Fruit fly (Drosophila melanogaster): ENCODE data around the gene Dora.

Dora gene

DNA sequence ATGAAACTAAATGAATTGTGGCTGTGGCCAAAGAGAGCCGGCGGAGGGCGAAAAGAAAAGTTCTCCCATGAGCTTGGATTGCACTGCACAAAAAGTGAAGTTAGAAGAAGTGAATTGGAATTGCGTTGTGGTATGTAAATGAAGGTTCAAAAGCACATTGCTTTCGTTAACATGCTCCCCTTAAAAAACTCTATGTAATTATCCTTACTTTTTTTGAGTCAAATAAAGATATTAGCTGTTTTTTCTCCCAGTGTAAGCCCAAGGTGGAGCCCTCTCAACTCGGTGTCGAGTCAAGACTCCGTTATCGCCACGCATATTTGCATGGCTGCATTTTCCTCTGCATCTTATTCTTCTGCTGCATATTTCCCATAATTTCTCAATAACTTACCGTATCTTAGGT is 59.8 kb downstream of the Dora start (continued):
- TF ChIP-seq Sox102F (GFP tag; optimal IDR thresholded peaks at IDR 0.05): peak; percentile 19
- TF ChIP-seq Hr38 (GFP tag; optimal IDR thresholded peaks at IDR 0.05): no peak
- TF ChIP-seq fd59A (GFP tag; optimal IDR thresholded peaks at IDR 0.05): peak; percentile 80
- TF ChIP-seq CG32006 (GFP tag; optimal IDR thresholded peaks at IDR 0.05): peak; percentile 66
- peak; percentile 46 for TF ChIP-seq Met (GFP tag; optimal IDR thresholded peaks at IDR 0.05)
- peak; percentile 58 for TF ChIP-seq CG6792 (GFP tag; optimal IDR thresholded peaks at IDR 0.05)
- peak; percentile 72 for TF ChIP-seq acj6 (GFP tag; optimal IDR thresholded peaks at IDR 0.05)
- TF ChIP-seq ss (GFP tag; optimal IDR thresholded peaks at IDR 0.05): peak; percentile 57 to 75
- TF ChIP-seq Sox14 (GFP tag; optimal IDR thresholded peaks at IDR 0.05): peak; percentile 67
- TF ChIP-seq CG31627 (GFP tag; optimal IDR thresholded peaks at IDR 0.05): peak; percentile 41
- TF ChIP-seq Eip93F (GFP tag; optimal IDR thresholded peaks at IDR 0.05): no peak
- TF ChIP-seq achi (GFP tag; optimal IDR thresholded peaks at IDR 0.05): peak; percentile 73
- peak; percentile 38 for TF ChIP-seq Smox (GFP tag; optimal IDR thresholded peaks at IDR 0.05)
- peak; percentile 78 for TF ChIP-seq CG1621 (tag; optimal IDR thresholded peaks at IDR 0.05)
- TF ChIP-seq CG6163 (GFP tag; IDR thresholded peaks at IDR 0.05): peak; percentile 85
- peak; percentile 81 for TF ChIP-seq CG10669 (GFP tag; optimal IDR thresholded peaks at IDR 0.05)
- peak; percentile 49 for TF ChIP-seq net (GFP tag; optimal IDR thresholded peaks at IDR 0.05)
- peak; percentile 79 for TF ChIP-seq CG3032 (tag; optimal IDR thresholded peaks at IDR 0.05)
- TF ChIP-seq CG4318 (GFP tag; optimal IDR thresholded peaks at IDR 0.05): peak; percentile 21
- peak; percentile 26 for TF ChIP-seq CG16779 (tag; optimal IDR thresholded peaks at IDR 0.05)

DNA sequence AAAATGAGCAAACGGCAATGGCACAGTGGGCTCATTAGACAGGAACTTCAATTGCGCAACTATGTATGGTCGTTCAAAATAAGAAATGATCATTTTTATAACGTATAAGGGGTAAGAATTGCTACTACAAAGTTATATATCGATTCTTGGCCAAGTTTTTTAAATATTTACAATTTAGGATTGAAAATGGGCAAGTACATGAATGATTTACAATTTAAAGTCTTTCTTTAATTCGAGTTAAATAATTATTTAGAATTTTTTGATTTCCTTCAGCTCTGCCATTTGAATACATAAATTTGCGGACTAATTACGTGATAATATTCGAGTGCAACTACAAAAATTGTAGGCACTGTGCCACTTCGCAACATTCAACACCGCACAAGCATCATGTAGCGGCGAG is 61.0 kb downstream of the Dora start:
- TF ChIP-seq dsx (GFP tag; optimal IDR thresholded peaks at IDR 0.05; ENCODE audit: poor library complexity, severe bottlenecking) (peak; percentile 93), CG6163 (GFP tag; IDR thresholded peaks at IDR 0.05) (no peak), CG3032 (tag; optimal IDR thresholded peaks at IDR 0.05) (peak; percentile 68), Sox102F (GFP tag; optimal IDR thresholded peaks at IDR 0.05) (peak; percentile 61), achi (GFP tag; optimal IDR thresholded peaks at IDR 0.05) (peak; percentile 74), dac (GFP tag; optimal IDR thresholded peaks at IDR 0.05) (peak; percentile 62), Eip93F (GFP tag; optimal IDR thresholded peaks at IDR 0.05) (no peak), CG6276 (GFP tag; optimal IDR thresholded peaks at IDR 0.05) (peak; percentile 74), ss (GFP tag; optimal IDR thresholded peaks at IDR 0.05) (peak; percentile 62 to 69), CG31627 (GFP tag; optimal IDR thresholded peaks at IDR 0.05) (peak; percentile 44), Met (GFP tag; optimal IDR thresholded peaks at IDR 0.05) (peak; percentile 73), CG6854 (GFP tag; optimal IDR thresholded peaks at IDR 0.05) (no peak), vri (GFP tag; optimal IDR thresholded peaks at IDR 0.05) (peak; percentile 17), salr (GFP tag; optimal IDR thresholded peaks at IDR 0.05) (peak in 1 of 2 experiments; percentile 78), CG1621 (tag; optimal IDR thresholded peaks at IDR 0.05) (peak; percentile 8), Hr4 (GFP tag; optimal IDR thresholded peaks at IDR 0.05) (peak; percentile 75), Sox15 (GFP tag; optimal IDR thresholded peaks at IDR 0.05) (peak; percentile 24), pdm3 (GFP tag; optimal IDR thresholded peaks at IDR 0.05) (peak; percentile 65), Gug (GFP tag; IDR thresholded peaks at IDR 0.05) (peak; percentile 36; the same call in 1 of the 2 replicates), Smox (GFP tag; optimal IDR thresholded peaks at IDR 0.05) (peak; percentile 77), fkh (GFP tag; optimal IDR thresholded peaks at IDR 0.05) (no peak), Eip75B (GFP tag; optimal IDR thresholded peaks at IDR 0.05) (peak; percentile 67), Ets96B (tag; optimal IDR thresholded peaks at IDR 0.05) (peak; percentile 68), CG8632 (GFP tag; optimal IDR thresholded peaks at IDR 0.05) (peak; percentile 68), cyc (GFP tag; optimal IDR thresholded peaks at IDR 0.05) (peak; percentile 44), eg (GFP tag; IDR thresholded peaks at IDR 0.05) (peak; percentile 49; the same call in 2 of the 3 replicates), CG11762 (GFP tag; optimal IDR thresholded peaks at IDR 0.05; ENCODE audit: insufficient read depth) (peak; percentile 54), OdsH (GFP tag; optimal IDR thresholded peaks at IDR 0.05) (peak; percentile 74), CG6792 (GFP tag; optimal IDR thresholded peaks at IDR 0.05) (peak; percentile 69), CG34406 (GFP tag; optimal IDR thresholded peaks at IDR 0.05) (peak; percentile 62), CG7368 (GFP tag; optimal IDR thresholded peaks at IDR 0.05) (peak; percentile 14), Hr39 (GFP tag; optimal IDR thresholded peaks at IDR 0.05) (peak; percentile 61), acj6 (GFP tag; optimal IDR thresholded peaks at IDR 0.05) (peak; percentile 66), esn (GFP tag; optimal IDR thresholded peaks at IDR 0.05) (peak; percentile 79), CG11294 (GFP tag; IDR thresholded peaks at IDR 0.05) (no peak), CG8319 (GFP tag; optimal IDR thresholded peaks at IDR 0.05) (no peak), CG15336 (GFP tag; IDR thresholded peaks at IDR 0.05) (peak; percentile 73), CG10631 (GFP tag; optimal IDR thresholded peaks at IDR 0.05) (peak; percentile 75), CG11902 (GFP tag; optimal IDR thresholded peaks at IDR 0.05) (peak; percentile 4), CG3919 (GFP tag; optimal IDR thresholded peaks at IDR 0.05) (peak; percentile 63)
